Fruit fly (Drosophila melanogaster): ENCODE results near the gene jumu.

dm6 chr3R:10377849-10378248 is 27.9 kb downstream of the jumu start, which contains the start of gene Rfx:
- TF ChIP-seq kay (GFP tag; ENCODE audit: borderline replicate concordance) (no peak), bab1 (GFP tag; optimal IDR thresholded peaks at IDR 0.05) (peak; percentile 61), CG33017 (tag; optimal IDR thresholded peaks at IDR 0.05) (peak; percentile 35), Mnt (GFP tag; optimal IDR thresholded peaks at IDR 0.05) (no peak)

Data from whole organism, adult.